Worm (Caenorhabditis elegans) whole organism, young adult: Measurements from ENCODE around the gene F07F6.8.
A peak's percentile ranks its signal among the peaks of the same experiment; 100 is the strongest.

Experiments
- B0261.1 ChIP-seq: sonication (generic microtip); optimal IDR thresholded peaks from 2 replicates; lab custom pipeline; 2016; ENCODE audit warnings: mild to moderate bottlenecking, missing genetic modification characterization, moderate library complexity, missing compliant biosample characterization
- C06A6.2 ChIP-seq: fragments of 200-800 bp; sonication (Bioruptor generic); conservative IDR thresholded peaks from 2 replicates; pipeline ENCODE4 v1.3.6; 2022; ENCODE audit warnings: missing genetic modification characterization, missing compliant biosample characterization
- F10E7.11 ChIP-seq: sonication (generic microtip); optimal IDR thresholded peaks from 2 replicates; lab custom pipeline; 2017; ENCODE audit warnings: mild to moderate bottlenecking, missing genetic modification characterization, moderate library complexity, missing compliant biosample characterization
- F33H1.4 ChIP-seq: fragments of 200-800 bp; sonication (Bioruptor generic); IDR thresholded peaks from 2 replicates; pipeline ENCODE4 v1.3.6; 2022; ENCODE audit warnings: missing genetic modification reagents, missing genetic modification characterization, missing compliant biosample characterization
- F37B4.10 ChIP-seq: fragments of 200-800 bp; sonication (Bioruptor generic); IDR thresholded peaks from 2 replicates; pipeline ENCODE4 v1.3.6; 2022; ENCODE audit warnings: missing genetic modification characterization, missing compliant biosample characterization
- F52B5.7 ChIP-seq: sonication (generic microtip); optimal IDR thresholded peaks from 2 replicates; lab custom pipeline; 2016; ENCODE audit warnings: mild to moderate bottlenecking, missing genetic modification characterization, missing compliant biosample characterization
- F55B11.4 ChIP-seq: sonication (generic microtip); optimal IDR thresholded peaks from 2 replicates; lab custom pipeline; 2016; ENCODE audit warnings: missing compliant biosample characterization, missing genetic modification characterization, borderline replicate concordance; ENCODE audit not compliant: insufficient read depth
- F57C9.4 ChIP-seq: sonication (generic microtip); optimal IDR thresholded peaks from 2 replicates; lab custom pipeline; 2017; ENCODE audit warnings: mild to moderate bottlenecking, missing genetic modification characterization, missing compliant biosample characterization
- K11D2.4 ChIP-seq: fragments of 200-800 bp; sonication (Bioruptor generic); IDR thresholded peaks from 2 replicates; pipeline ENCODE4 v1.3.6; 2022; ENCODE audit warnings: missing genetic modification reagents, missing genetic modification characterization, missing compliant biosample characterization
- T07F8.4 ChIP-seq: sonication (generic microtip); optimal IDR thresholded peaks from 2 replicates; lab custom pipeline; 2016; ENCODE audit warnings: mild to moderate bottlenecking, missing genetic modification characterization, moderate library complexity, missing compliant biosample characterization
- Y53F4B.3 ChIP-seq: fragments of 200-800 bp; sonication (Bioruptor generic); IDR thresholded peaks from 2 replicates; pipeline ENCODE4 v1.3.6; 2022; ENCODE audit warnings: missing genetic modification reagents, missing genetic modification characterization, missing compliant biosample characterization
- aptf-2 ChIP-seq: fragments of 200-800 bp; sonication (Bioruptor generic); conservative IDR thresholded peaks from 2 replicates; pipeline ENCODE4 v1.3.6; 2022; ENCODE audit warnings: missing genetic modification reagents, missing genetic modification characterization, missing compliant biosample characterization
- athp-1 ChIP-seq: sonication (generic microtip); optimal IDR thresholded peaks from 2 replicates; lab custom pipeline; 2017; ENCODE audit warnings: mild to moderate bottlenecking, missing genetic modification characterization, missing compliant biosample characterization
- attf-5 ChIP-seq: fragments of 200-800 bp; sonication (Bioruptor generic); optimal IDR thresholded peaks from 2 replicates; lab custom pipeline; 2018; ENCODE audit warnings: mild to moderate bottlenecking, missing genetic modification characterization, missing compliant biosample characterization
- bed-2 ChIP-seq: fragments of 200-800 bp; sonication (Bioruptor generic); IDR thresholded peaks from 2 replicates; pipeline ENCODE4 v1.3.6; 2022; ENCODE audit warnings: missing genetic modification reagents, missing genetic modification characterization, missing compliant biosample characterization
- ceh-91 ChIP-seq: fragments of 200-800 bp; sonication (Bioruptor generic); IDR thresholded peaks from 2 replicates; pipeline ENCODE4 v1.3.6; 2022; ENCODE audit warnings: missing genetic modification reagents, missing genetic modification characterization, missing compliant biosample characterization
- die-1 ChIP-seq: sonication (generic microtip); optimal IDR thresholded peaks from 2 replicates; lab custom pipeline; 2016; ENCODE audit warnings: missing genotype, mild to moderate bottlenecking, missing genetic modification characterization, missing compliant biosample characterization
- dpl-1 ChIP-seq: fragments of 150-350 bp; optimal IDR thresholded peaks from 2 replicates; lab custom pipeline; 2014; ENCODE audit warnings: missing biosample characterization, missing genetic modification reagents, missing genetic modification characterization
- efl-1 ChIP-seq: fragments of 150-350 bp; optimal IDR thresholded peaks from 2 replicates; lab custom pipeline; 2014; ENCODE audit warnings: missing biosample characterization, missing genetic modification reagents, missing genetic modification characterization
- egl-18 ChIP-seq: fragments of 200-800 bp; sonication (Bioruptor generic); IDR thresholded peaks from 2 replicates; pipeline ENCODE4 v1.3.6; 2022; ENCODE audit warnings: missing genetic modification reagents, missing genetic modification characterization, missing compliant biosample characterization
- ekl-4 ChIP-seq: fragments of 200-800 bp; sonication (Bioruptor generic); IDR thresholded peaks from 2 replicates; pipeline ENCODE4 v1.3.6; 2022; ENCODE audit warnings: missing genetic modification reagents, missing genetic modification characterization, missing compliant biosample characterization
- him-1 ChIP-seq: sonication (generic microtip); optimal IDR thresholded peaks from 2 replicates; lab custom pipeline; 2016; ENCODE audit warnings: missing genotype, missing genetic modification reagents, missing genetic modification characterization, missing compliant biosample characterization
- hlh-12 ChIP-seq: sonication (generic microtip); optimal IDR thresholded peaks from 2 replicates; lab custom pipeline; 2016; ENCODE audit warnings: missing genetic modification characterization, missing compliant biosample characterization
- hsf-1 ChIP-seq: fragments of 200-800 bp; sonication (Bioruptor generic); IDR thresholded peaks from 2 replicates; pipeline ENCODE4 v1.3.6; 2022; ENCODE audit warnings: missing genetic modification reagents, missing genetic modification characterization, missing compliant biosample characterization
- lag-1 ChIP-seq: fragments of 200-800 bp; sonication (Bioruptor generic); IDR thresholded peaks from 2 replicates; pipeline ENCODE4 v1.3.6; 2022; ENCODE audit warnings: missing genetic modification reagents, missing genetic modification characterization, missing compliant biosample characterization
- let-607 ChIP-seq, 2 experiments: fragments of 200-800 bp in 1 of 2; sonication (Bioruptor generic) in 1 of 2; sonication (generic microtip) in 1 of 2; optimal IDR thresholded peaks; 2 replicates each; lab custom pipeline; 2016 to 2018; ENCODE audit warnings: mild to moderate bottlenecking in 2 of 2, missing compliant biosample characterization in 2 of 2, missing genetic modification characterization in 2 of 2, moderate library complexity in 2 of 2, missing genotype in 1 of 2
- lin-35 ChIP-seq, 3 experiments: fragments of 150-350 bp in 2 of 3; sonication (generic microtip) in 1 of 3; optimal IDR thresholded peaks; 2 replicates each; lab custom pipeline; 2014 to 2018; ENCODE audit warnings: missing biosample characterization in 3 of 3, missing genetic modification characterization in 3 of 3, missing genetic modification reagents in 3 of 3
- lin-54 ChIP-seq: fragments of 200-800 bp; sonication (Bioruptor generic); optimal IDR thresholded peaks from 2 replicates; lab custom pipeline; 2018; ENCODE audit warnings: mild to moderate bottlenecking, missing genetic modification characterization, missing compliant biosample characterization
- mcd-1 ChIP-seq: fragments of 200-800 bp; sonication (Bioruptor generic); IDR thresholded peaks from 2 replicates; pipeline ENCODE4 v1.3.6; 2022; ENCODE audit warnings: missing genetic modification reagents, missing genetic modification characterization, missing compliant biosample characterization
- nfya-1 ChIP-seq: sonication (generic microtip); optimal IDR thresholded peaks from 2 replicates; lab custom pipeline; 2017; ENCODE audit warnings: antibody characterized with exemption, missing compliant biosample characterization, missing genetic modification characterization, borderline replicate concordance; ENCODE audit not compliant: insufficient read depth
- nfyb-1 ChIP-seq: fragments of 200-800 bp; sonication (Bioruptor generic); IDR thresholded peaks from 2 replicates; pipeline ENCODE4 v1.3.6; 2022; ENCODE audit warnings: missing genetic modification reagents, missing genetic modification characterization, missing compliant biosample characterization
- nhr-179 ChIP-seq: sonication (generic microtip); optimal IDR thresholded peaks from 2 replicates; lab custom pipeline; 2016; ENCODE audit warnings: mild to moderate bottlenecking, missing genetic modification characterization, missing compliant biosample characterization
- nhr-27 ChIP-seq: fragments of 200-800 bp; sonication (Bioruptor generic); optimal IDR thresholded peaks from 2 replicates; lab custom pipeline; 2018; ENCODE audit warnings: mild to moderate bottlenecking, missing genetic modification characterization, moderate library complexity, missing compliant biosample characterization
- nhr-90 ChIP-seq: sonication (generic microtip); optimal IDR thresholded peaks from 2 replicates; lab custom pipeline; 2016; ENCODE audit warnings: missing genotype, mild to moderate bottlenecking, missing genetic modification characterization, missing compliant biosample characterization
- rec-8 ChIP-seq, 2 experiments: sonication (generic microtip); optimal IDR thresholded peaks; 2 replicates each; lab custom pipeline; 2016; ENCODE audit warnings: mild to moderate bottlenecking in 2 of 2, missing genetic modification characterization in 2 of 2, missing genetic modification reagents in 2 of 2, missing genotype in 2 of 2, missing biosample characterization in 1 of 2, missing compliant biosample characterization in 1 of 2, moderate library complexity in 1 of 2
- rpc-1 ChIP-seq, 2 experiments: fragments of 150-350 bp in 1 of 2; sonication (generic microtip) in 1 of 2; optimal IDR thresholded peaks; 2 replicates each; lab custom pipeline; 2014 to 2018; ENCODE audit warnings: missing biosample characterization in 1 of 2, missing genetic modification characterization in 1 of 2, missing genetic modification reagents in 1 of 2, missing genotype in 1 of 2
- sea-2 ChIP-seq: fragments of 200-800 bp; sonication (Bioruptor generic); IDR thresholded peaks from 2 replicates; pipeline ENCODE4 v1.3.6; 2022; ENCODE audit warnings: missing genetic modification characterization, missing compliant biosample characterization
- snpc-1.3 ChIP-seq: sonication (generic microtip); optimal IDR thresholded peaks from 2 replicates; lab custom pipeline; 2017; ENCODE audit warnings: missing genetic modification characterization, mild to moderate bottlenecking, missing compliant biosample characterization, antibody characterized with exemption, moderate library complexity, missing genotype, missing genetic modification reagents; ENCODE audit not compliant: insufficient read depth
- snpc-4 ChIP-seq, 5 experiments: fragments of 150-350 bp in 1 of 5; sonication (generic microtip) in 4 of 5; optimal IDR thresholded peaks; 2 replicates each; lab custom pipeline; 2014 to 2018; ENCODE audit warnings: missing genetic modification characterization in 5 of 5, missing biosample characterization in 3 of 5, antibody characterized with exemption in 2 of 5, mild to moderate bottlenecking in 2 of 5, missing compliant biosample characterization in 2 of 5, missing genotype in 2 of 5, moderate library complexity in 2 of 5, missing genetic modification reagents in 1 of 5
- somi-1 ChIP-seq: fragments of 200-800 bp; sonication (Bioruptor generic); optimal IDR thresholded peaks from 2 replicates; lab custom pipeline; 2018; ENCODE audit warnings: mild to moderate bottlenecking, missing genetic modification characterization, missing compliant biosample characterization
- tbp1 ChIP-seq: fragments of 200-800 bp; sonication (Bioruptor generic); optimal IDR thresholded peaks from 2 replicates; lab custom pipeline; 2018; ENCODE audit warnings: mild to moderate bottlenecking, missing genetic modification characterization, missing compliant biosample characterization
- xnd-1 ChIP-seq: sonication (generic microtip); optimal IDR thresholded peaks from 2 replicates; lab custom pipeline; 2016; ENCODE audit warnings: missing genotype, missing genetic modification reagents, missing genetic modification characterization, missing compliant biosample characterization
- ztf-18 ChIP-seq: sonication (generic microtip); optimal IDR thresholded peaks from 2 replicates; lab custom pipeline; 2016; ENCODE audit warnings: missing genotype, mild to moderate bottlenecking, missing genetic modification characterization, missing compliant biosample characterization
- ztf-22 ChIP-seq: fragments of 200-800 bp; sonication (Bioruptor generic); optimal IDR thresholded peaks from 2 replicates; lab custom pipeline; 2018; ENCODE audit warnings: mild to moderate bottlenecking, missing genetic modification characterization, moderate library complexity, missing compliant biosample characterization
- ztf-26 ChIP-seq: sonication (generic microtip); optimal IDR thresholded peaks from 2 replicates; lab custom pipeline; 2017; ENCODE audit warnings: missing genetic modification characterization, missing compliant biosample characterization
- ztf-6 ChIP-seq: fragments of 200-800 bp; sonication (Bioruptor generic); IDR thresholded peaks from 2 replicates; pipeline ENCODE4 v1.3.6; 2022; ENCODE audit warnings: missing genetic modification reagents, missing genetic modification characterization, missing compliant biosample characterization

The F07F6.8 gene

ce11 chrII:5377467-5378238, 47.9 kb downstream of the F07F6.8 start, which contains the start of gene prdx-2 (continued):
- TF ChIP-seq nfyb-1 (GFP tag; lab: Robert Waterston, UW) (0 out of 2 replicates have a peak, but pooled peaks have one; percentile 51), ceh-91 (GFP tag; lab: Robert Waterston, UW) (peak; percentile 94), nhr-90 (tag; lab: Kevin White, UChicago) (no peak), dpl-1 (peak; percentile 77), somi-1 (GFP tag; lab: Kevin White, UChicago) (no peak), rec-8 (tag; optimal IDR thresholded peaks at IDR 0.05; lab: Kevin White, UChicago) (no peak), ztf-6 (GFP tag; lab: Robert Waterston, UW) (no peak), snpc-4 (GFP tag; optimal IDR thresholded peaks at IDR 0.05; lab: Kevin White, UChicago) (no peak), snpc-4 (tag; optimal IDR thresholded peaks at IDR 0.05; lab: Kevin White, UChicago) (no peak), F33H1.4 (GFP tag; lab: Robert Waterston, UW) (peak; percentile 90), F52B5.7 (tag; lab: Kevin White, UChicago) (no peak), aptf-2 (GFP tag; lab: Robert Waterston, UW) (peak; percentile 37; the same call in 1 of the 2 replicates), ztf-22 (GFP tag; lab: Kevin White, UChicago) (no peak), him-1 (peak; percentile 25), efl-1 (GFP tag; lab: Kevin White, UChicago) (peak; percentile 87), lin-54 (peak; percentile 75), B0261.1 (no peak), die-1 (tag; lab: Kevin White, UChicago) (no peak), F37B4.10 (GFP tag; lab: Robert Waterston, UW) (no peak), F10E7.11 (tag; lab: Kevin White, UChicago) (no peak), ztf-26 (tag; lab: Kevin White, UChicago) (no peak), lag-1 (GFP tag; lab: Robert Waterston, UW) (no peak), hsf-1 (GFP tag; lab: Robert Waterston, UW) (peak; percentile 74), athp-1 (tag; lab: Kevin White, UChicago) (peak; percentile 44), mcd-1 (GFP tag; lab: Robert Waterston, UW) (peak; percentile 40; the same call in 1 of the 2 replicates), ztf-18 (tag; lab: Kevin White, UChicago) (peak; percentile 22), F57C9.4 (tag; lab: Kevin White, UChicago) (no peak), sea-2 (no peak), F55B11.4 (tag; lab: Kevin White, UChicago) (no peak), ekl-4 (GFP tag; lab: Robert Waterston, UW) (peak; percentile 70; the same call in 1 of the 2 replicates), xnd-1 (peak; percentile 84), bed-2 (no peak), lin-35 (GFP tag; optimal IDR thresholded peaks at IDR 0.05; lab: Kevin White, UChicago) (no peak), hlh-12 (tag; lab: Kevin White, UChicago) (no peak), nhr-179 (tag; lab: Kevin White, UChicago) (no peak), let-607 (tag; optimal IDR thresholded peaks at IDR 0.05; lab: Kevin White, UChicago) (no peak), Y53F4B.3 (GFP tag; lab: Robert Waterston, UW) (no peak), nhr-27 (tag; lab: Kevin White, UChicago) (no peak), snpc-1.3 (tag; lab: Kevin White, UChicago) (no peak), egl-18 (GFP tag; lab: Robert Waterston, UW) (no peak), K11D2.4 (GFP tag; lab: Robert Waterston, UW) (no peak), nfya-1 (tag; lab: Kevin White, UChicago) (no peak), T07F8.4 (tag; lab: Kevin White, UChicago) (no peak), attf-5 (GFP tag; lab: Kevin White, UChicago) (no peak), rpc-1 (optimal IDR thresholded peaks at IDR 0.05; lab: Kevin White, UChicago) (no peak), rpc-1 (tag; optimal IDR thresholded peaks at IDR 0.05; lab: Kevin White, UChicago) (no peak), C06A6.2 (GFP tag; lab: Robert Waterston, UW) (no peak), tbp1 (peak; percentile 59)
